Fruit fly (Drosophila melanogaster): Measurements from ENCODE around the gene cu.

The cu gene

dm6 chr3R:11197389-11197716, at the start of gene cu:
Gene cu (plus strand): TSS chr3R:11197592.
- TF ChIP-seq fd96Ca (GFP tag; IDR thresholded peaks at IDR 0.05) (peak; percentile 93), CG32121 (GFP tag; IDR thresholded peaks at IDR 0.05) (no peak)

- TF ChIP-seq CG4496 (GFP tag; IDR thresholded peaks at IDR 0.05), result peak; percentile 68
- TF ChIP-seq CG8159 (tag; optimal IDR thresholded peaks at IDR 0.05), result peak; percentile 64
- no peak for TF ChIP-seq CG10348 (GFP tag; IDR thresholded peaks at IDR 0.05)
- TF ChIP-seq CG14655 (GFP tag; optimal IDR thresholded peaks at IDR 0.05), result peak; percentile 72
- TF ChIP-seq fd96Ca (GFP tag; IDR thresholded peaks at IDR 0.05), result no peak
- TF ChIP-seq Pif1B (GFP tag; optimal IDR thresholded peaks at IDR 0.05), result peak; percentile 27
- peak; percentile 75 for TF ChIP-seq CG9948 (tag; optimal IDR thresholded peaks at IDR 0.05)
- TF ChIP-seq CG15710 (tag; optimal IDR thresholded peaks at IDR 0.05), result peak; percentile 50
- TF ChIP-seq CG13204 (GFP tag; optimal IDR thresholded peaks at IDR 0.05), result no peak
- peak; percentile 56; the same call in 1 of the 2 replicates for TF ChIP-seq CG12605 (GFP tag; IDR thresholded peaks at IDR 0.05)
- TF ChIP-seq D1 (tag; optimal IDR thresholded peaks at IDR 0.05), result peak; percentile 2
- TF ChIP-seq Ets98B (GFP tag; IDR thresholded peaks at IDR 0.05), result peak; percentile 55
- peak; percentile 58 for TF ChIP-seq CG8301 (tag; optimal IDR thresholded peaks at IDR 0.05)
- TF ChIP-seq gl (tag; optimal IDR thresholded peaks at IDR 0.05), result no peak
- TF ChIP-seq CG32121 (GFP tag; IDR thresholded peaks at IDR 0.05), result no peak; the same call in 1 of the 2 replicates
- TF ChIP-seq Snoo (tag; optimal IDR thresholded peaks at IDR 0.05), result no peak
- peak; percentile 82 for TF ChIP-seq CG17806 (tag; optimal IDR thresholded peaks at IDR 0.05)
- peak; percentile 9 for TF ChIP-seq CG34367 (tag; optimal IDR thresholded peaks at IDR 0.05)
These were observed 43.6 kb upstream of the cu start, which contains the start of gene Ugt302K1 for dm6 chr3R:11153799-11154273. Gene Ugt302K1 (minus strand): TSS chr3R:11153849.

- TF ChIP-seq CG8159 (tag; optimal IDR thresholded peaks at IDR 0.05) (no peak), CG17806 (tag; optimal IDR thresholded peaks at IDR 0.05) (no peak), CG8301 (tag; optimal IDR thresholded peaks at IDR 0.05) (no peak), D1 (tag; optimal IDR thresholded peaks at IDR 0.05) (no peak), CG4496 (GFP tag; IDR thresholded peaks at IDR 0.05) (no peak), CG14655 (GFP tag; optimal IDR thresholded peaks at IDR 0.05) (no peak), CG9948 (tag; optimal IDR thresholded peaks at IDR 0.05) (no peak), gl (tag; optimal IDR thresholded peaks at IDR 0.05) (no peak), CG12605 (GFP tag; IDR thresholded peaks at IDR 0.05) (no peak), CG32121 (GFP tag; IDR thresholded peaks at IDR 0.05) (no peak), Pif1A (GFP tag; optimal IDR thresholded peaks at IDR 0.05) (no peak), Snoo (tag; optimal IDR thresholded peaks at IDR 0.05) (no peak), CG10348 (GFP tag; IDR thresholded peaks at IDR 0.05) (no peak), CG15710 (tag; optimal IDR thresholded peaks at IDR 0.05) (no peak), Pif1B (GFP tag; optimal IDR thresholded peaks at IDR 0.05) (no peak), CG34367 (tag; optimal IDR thresholded peaks at IDR 0.05) (no peak), EcR (GFP tag; optimal IDR thresholded peaks at IDR 0.05) (no peak), Ets98B (GFP tag; IDR thresholded peaks at IDR 0.05) (no peak)
These were observed 42.7 kb upstream of the cu start, which contains the start of gene Ugt302E1 for dm6 chr3R:11154576-11155113. Gene Ugt302E1 (plus strand): TSS chr3R:11154626.

dm6 chr3R:11156858-11157257, 40.5 kb upstream of the cu start, which contains the start of gene Ugt302C1:
Gene Ugt302C1 (plus strand): TSS chr3R:11157098.
- TF ChIP-seq rn (GFP tag; IDR thresholded peaks at IDR 0.05) (no peak), CG32121 (GFP tag; IDR thresholded peaks at IDR 0.05) (0 out of 2 replicates have a peak, but pooled peaks have one; percentile 23), CG8159 (tag; optimal IDR thresholded peaks at IDR 0.05) (no peak), CG4496 (GFP tag; IDR thresholded peaks at IDR 0.05) (peak; percentile 47; the same call in 1 of the 3 replicates), Ets98B (GFP tag; IDR thresholded peaks at IDR 0.05) (0 out of 2 replicates have a peak, but pooled peaks have one; percentile 39)

dm6 chr3R:11160907-11161306, 36.5 kb upstream of the cu start, which contains the start of gene CG4757:
Gene CG4757 (plus strand): TSS chr3R:11161207.
- no peak for TF ChIP-seq CG9948 (tag; optimal IDR thresholded peaks at IDR 0.05)
- no peak for TF ChIP-seq rn (GFP tag; IDR thresholded peaks at IDR 0.05)
- TF ChIP-seq CG15710 (tag; optimal IDR thresholded peaks at IDR 0.05), result no peak
- TF ChIP-seq CG8159 (tag; optimal IDR thresholded peaks at IDR 0.05), result no peak
- no peak for TF ChIP-seq gl (tag; optimal IDR thresholded peaks at IDR 0.05)
- TF ChIP-seq Ets98B (GFP tag; IDR thresholded peaks at IDR 0.05), result no peak
- no peak for TF ChIP-seq Snoo (tag; optimal IDR thresholded peaks at IDR 0.05)
- no peak for TF ChIP-seq Pif1A (GFP tag; optimal IDR thresholded peaks at IDR 0.05)
- no peak for TF ChIP-seq D1 (tag; optimal IDR thresholded peaks at IDR 0.05)
- no peak for TF ChIP-seq Pif1B (GFP tag; optimal IDR thresholded peaks at IDR 0.05)
- TF ChIP-seq CG14655 (GFP tag; optimal IDR thresholded peaks at IDR 0.05), result no peak
- TF ChIP-seq CG4496 (GFP tag; IDR thresholded peaks at IDR 0.05), result no peak
- TF ChIP-seq CG12605 (GFP tag; IDR thresholded peaks at IDR 0.05), result no peak

dm6 chr3R:11165974-11166373, 31.4 kb upstream of the cu start, which contains the start of gene Ugt35E1:
Gene Ugt35E1 (minus strand): TSS chr3R:11166074.
- TF ChIP-seq Pif1A (GFP tag; optimal IDR thresholded peaks at IDR 0.05) (no peak), CG8301 (tag; optimal IDR thresholded peaks at IDR 0.05) (no peak), CG14655 (GFP tag; optimal IDR thresholded peaks at IDR 0.05) (no peak), CG4496 (GFP tag; IDR thresholded peaks at IDR 0.05) (no peak), CG13204 (GFP tag; optimal IDR thresholded peaks at IDR 0.05) (no peak), CG17806 (tag; optimal IDR thresholded peaks at IDR 0.05) (no peak), D1 (tag; optimal IDR thresholded peaks at IDR 0.05) (no peak), rn (GFP tag; IDR thresholded peaks at IDR 0.05) (no peak), Ets98B (GFP tag; IDR thresholded peaks at IDR 0.05) (no peak), Snoo (tag; optimal IDR thresholded peaks at IDR 0.05) (no peak), CG9948 (tag; optimal IDR thresholded peaks at IDR 0.05) (no peak), gl (tag; optimal IDR thresholded peaks at IDR 0.05) (no peak), EcR (GFP tag; optimal IDR thresholded peaks at IDR 0.05) (no peak), CG8159 (tag; optimal IDR thresholded peaks at IDR 0.05) (no peak), Pif1B (GFP tag; optimal IDR thresholded peaks at IDR 0.05) (no peak), fd96Ca (GFP tag; IDR thresholded peaks at IDR 0.05) (no peak), CG15710 (tag; optimal IDR thresholded peaks at IDR 0.05) (no peak)
